Fruit fly (Drosophila melanogaster) whole organism, embryonic: ENCODE measurements around the gene EMC5.

Experiments used
- Asciz ChIP-seq: fragments of 200-800 bp; sonication (Bioruptor generic); optimal IDR thresholded peaks from 2 replicates; lab custom pipeline; 2017; ENCODE audit warnings: missing biosample characterization, mild to moderate bottlenecking, missing genetic modification characterization, missing genetic modification reagents
- Blimp-1 ChIP-seq: fragments of 200-800 bp; sonication (Bioruptor generic); optimal IDR thresholded peaks from 3 replicates; lab custom pipeline; 2018; ENCODE audit warnings: missing biosample characterization, missing genetic modification characterization, mild to moderate bottlenecking, moderate library complexity, missing genetic modification reagents
- CG10274 ChIP-seq: fragments of 200-800 bp; sonication (Bioruptor generic); optimal IDR thresholded peaks from 3 replicates; lab custom pipeline; 2017; ENCODE audit warnings: missing biosample characterization, mild to moderate bottlenecking, missing genetic modification characterization
- CG10366 ChIP-seq: fragments of 200-800 bp; sonication (Bioruptor generic); IDR thresholded peaks from 2 replicates; pipeline ENCODE4 v1.3.6; 2022; ENCODE audit warnings: missing biosample characterization, missing genetic modification characterization
- CG10654 ChIP-seq: fragments of 200-800 bp; sonication (Bioruptor generic); optimal IDR thresholded peaks from 2 replicates; lab custom pipeline; 2016; ENCODE audit warnings: missing biosample characterization, missing genetic modification characterization
- CG11504 ChIP-seq: fragments of 200-800 bp; sonication (Bioruptor generic); optimal IDR thresholded peaks from 3 replicates; lab custom pipeline; 2019; ENCODE audit warnings: missing biosample characterization, mild to moderate bottlenecking, missing genetic modification characterization, moderate library complexity
- CG12104 ChIP-seq: fragments of 200-800 bp; sonication (Bioruptor generic); optimal IDR thresholded peaks from 3 replicates; lab custom pipeline; 2016; ENCODE audit warnings: missing biosample characterization, missing genetic modification characterization
- CG12155 ChIP-seq: fragments of 200-800 bp; sonication (Bioruptor generic); optimal IDR thresholded peaks from 3 replicates; lab custom pipeline; 2016; ENCODE audit warnings: missing biosample characterization, missing genetic modification characterization
- CG12299 ChIP-seq: fragments of 200-800 bp; sonication (Bioruptor generic); optimal IDR thresholded peaks from 2 replicates; lab custom pipeline; 2018; ENCODE audit warnings: missing biosample characterization, mild to moderate bottlenecking, missing genetic modification characterization
- CG12391 ChIP-seq: fragments of 200-800 bp; sonication (Bioruptor generic); optimal IDR thresholded peaks from 3 replicates; lab custom pipeline; 2018; ENCODE audit warnings: missing biosample characterization, mild to moderate bottlenecking, missing genetic modification characterization, moderate library complexity
- CG12942 ChIP-seq: fragments of 200-800 bp; sonication (Bioruptor generic); optimal IDR thresholded peaks from 3 replicates; lab custom pipeline; 2016; ENCODE audit warnings: missing biosample characterization, missing genetic modification characterization
- CG15011 ChIP-seq: fragments of 200-800 bp; sonication (Bioruptor generic); optimal IDR thresholded peaks from 3 replicates; lab custom pipeline; 2018; ENCODE audit warnings: missing biosample characterization, mild to moderate bottlenecking, missing genetic modification characterization
- CG17361 ChIP-seq: fragments of 200-800 bp; sonication (Bioruptor generic); IDR thresholded peaks from 3 replicates; pipeline ENCODE4 v1.3.6; 2022; ENCODE audit warnings: missing biosample characterization, missing genetic modification characterization
- CG17912 ChIP-seq: fragments of 200-800 bp; sonication (Bioruptor generic); optimal IDR thresholded peaks from 2 replicates; lab custom pipeline; 2018; ENCODE audit warnings: missing biosample characterization, mild to moderate bottlenecking, missing genetic modification characterization
- CG18476 ChIP-seq: fragments of 200-800 bp; sonication (Bioruptor generic); optimal IDR thresholded peaks from 2 replicates; lab custom pipeline; 2016; ENCODE audit warnings: missing biosample characterization, mild to moderate bottlenecking, missing genetic modification characterization
- CG2875 ChIP-seq: fragments of 200-800 bp; sonication (Bioruptor generic); optimal IDR thresholded peaks from 2 replicates; lab custom pipeline; 2017; ENCODE audit warnings: missing biosample characterization, mild to moderate bottlenecking, missing genetic modification characterization, missing genetic modification reagents
- CG32767 ChIP-seq: fragments of 200-800 bp; sonication (Bioruptor generic); IDR thresholded peaks from 2 replicates; pipeline ENCODE4 v1.3.6; 2022; ENCODE audit warnings: missing biosample characterization, missing genetic modification characterization
- CG3281 ChIP-seq: fragments of 200-800 bp; sonication (Bioruptor generic); optimal IDR thresholded peaks from 3 replicates; lab custom pipeline; 2017; ENCODE audit warnings: missing biosample characterization, mild to moderate bottlenecking, missing genetic modification characterization
- CG3407 ChIP-seq: fragments of 200-800 bp; sonication (Bioruptor generic); optimal IDR thresholded peaks from 2 replicates; lab custom pipeline; 2018; ENCODE audit warnings: missing biosample characterization, mild to moderate bottlenecking, missing genetic modification characterization
- CG34224 ChIP-seq: fragments of 200-800 bp; sonication (Bioruptor generic); IDR thresholded peaks from 3 replicates; pipeline ENCODE4 v1.3.6; 2022; ENCODE audit warnings: missing biosample characterization, missing genetic modification characterization; ENCODE audit not compliant: partially characterized antibody
- CG5245 ChIP-seq: fragments of 200-800 bp; sonication (Bioruptor generic); optimal IDR thresholded peaks from 3 replicates; lab custom pipeline; 2016; ENCODE audit warnings: missing biosample characterization, missing genetic modification characterization
- CG6654 ChIP-seq: fragments of 200-800 bp; sonication (Bioruptor generic); optimal IDR thresholded peaks from 2 replicates; lab custom pipeline; 2017; ENCODE audit warnings: missing biosample characterization, mild to moderate bottlenecking, missing genetic modification characterization
- CG8290 ChIP-seq, 3 experiments: fragments of 200-800 bp; sonication (Bioruptor generic); optimal IDR thresholded peaks; 2 replicates each; lab custom pipeline; 2016 to 2019; ENCODE audit warnings: missing biosample characterization in 3 of 3, missing genetic modification characterization in 3 of 3, mild to moderate bottlenecking in 2 of 3, moderate library complexity in 1 of 3
- CG9609 ChIP-seq: fragments of 200-800 bp; sonication (Bioruptor generic); optimal IDR thresholded peaks from 3 replicates; lab custom pipeline; 2016; ENCODE audit warnings: missing biosample characterization, missing genetic modification characterization
- D19A ChIP-seq: fragments of 200-800 bp; optimal IDR thresholded peaks from 3 replicates; lab custom pipeline; 2019; ENCODE audit warnings: missing biosample characterization, mild to moderate bottlenecking, missing genetic modification characterization, moderate library complexity
- E2f1 ChIP-seq: fragments of 200-800 bp; sonication (Bioruptor generic); IDR thresholded peaks from 2 replicates; pipeline ENCODE4 v1.3.6; 2022; ENCODE audit warnings: missing biosample characterization, missing genetic modification characterization
- Fer1 ChIP-seq: fragments of 200-800 bp; sonication (Bioruptor generic); optimal IDR thresholded peaks from 2 replicates; lab custom pipeline; 2017; ENCODE audit warnings: missing biosample characterization, mild to moderate bottlenecking, missing genetic modification characterization
- HmgZ ChIP-seq: fragments of 200-800 bp; sonication (Bioruptor generic); optimal IDR thresholded peaks from 2 replicates; lab custom pipeline; 2018; ENCODE audit warnings: missing biosample characterization, mild to moderate bottlenecking, missing genetic modification characterization
- Nf-YC ChIP-seq: fragments of 200-800 bp; optimal IDR thresholded peaks from 3 replicates; lab custom pipeline; 2019; ENCODE audit warnings: missing biosample characterization, mild to moderate bottlenecking, missing genetic modification characterization, moderate library complexity
- Sox100B ChIP-seq: fragments of 200-800 bp; sonication (Bioruptor generic); optimal IDR thresholded peaks from 3 replicates; lab custom pipeline; 2018; ENCODE audit warnings: missing biosample characterization, mild to moderate bottlenecking, missing genetic modification characterization
- ase ChIP-seq: fragments of 200-800 bp; sonication (Bioruptor generic); IDR thresholded peaks from 3 replicates; pipeline ENCODE4 v1.3.6; 2022; ENCODE audit warnings: missing biosample characterization, missing genetic modification characterization
- bab2 ChIP-seq: fragments of 200-800 bp; sonication (Bioruptor generic); optimal IDR thresholded peaks from 2 replicates; lab custom pipeline; 2016; ENCODE audit warnings: missing biosample characterization, missing genetic modification characterization
- cad ChIP-seq: fragments of >200 bp; optimal IDR thresholded peaks from 2 replicates; lab custom pipeline; 2017; ENCODE audit warnings: missing biosample characterization, missing genetic modification characterization
- chif ChIP-seq, 2 experiments: fragments of 200-800 bp; sonication (Bioruptor generic); optimal IDR thresholded peaks; 3 replicates each; lab custom pipeline; 2016; ENCODE audit warnings: missing biosample characterization in 2 of 2, missing genetic modification characterization in 2 of 2
- dpn ChIP-seq, 2 experiments: fragments of 200-800 bp; sonication (Bioruptor generic); optimal IDR thresholded peaks; 3 replicates each; lab custom pipeline; 2016; ENCODE audit warnings: missing biosample characterization in 2 of 2, missing genetic modification characterization in 2 of 2
- esg ChIP-seq: fragments of 200-800 bp; sonication (Bioruptor generic); conservative IDR thresholded peaks from 2 replicates; pipeline ENCODE4 v1.3.6; 2022; ENCODE audit warnings: missing biosample characterization, missing genetic modification characterization
- exex ChIP-seq: fragments of 200-800 bp; sonication (Bioruptor generic); optimal IDR thresholded peaks from 4 replicates; lab custom pipeline; 2018; ENCODE audit warnings: missing biosample characterization, mild to moderate bottlenecking, missing genetic modification characterization, moderate library complexity
- fd3F ChIP-seq: fragments of 200-800 bp; sonication (Bioruptor generic); optimal IDR thresholded peaks from 2 replicates; lab custom pipeline; 2018; ENCODE audit warnings: missing biosample characterization, mild to moderate bottlenecking, missing genetic modification characterization, moderate library complexity
- gro ChIP-seq: fragments of 200-800 bp; sonication (Bioruptor generic); optimal IDR thresholded peaks from 2 replicates; lab custom pipeline; 2016; ENCODE audit warnings: missing biosample characterization, missing genetic modification characterization
- jigr1 ChIP-seq: fragments of 200-800 bp; sonication (Bioruptor generic); IDR thresholded peaks from 3 replicates; pipeline ENCODE4 v1.3.6; 2022; ENCODE audit warnings: missing biosample characterization, missing genetic modification characterization
- nmo ChIP-seq: fragments of 200-800 bp; sonication (Bioruptor generic); optimal IDR thresholded peaks from 2 replicates; lab custom pipeline; 2018; ENCODE audit warnings: missing biosample characterization, mild to moderate bottlenecking, missing genetic modification characterization, moderate library complexity
- schlank ChIP-seq: fragments of 200-800 bp; sonication (Bioruptor generic); optimal IDR thresholded peaks from 2 replicates; lab custom pipeline; 2018; ENCODE audit warnings: missing biosample characterization, mild to moderate bottlenecking, missing genetic modification characterization
- sqz ChIP-seq: fragments of 200-800 bp; sonication (Bioruptor generic); optimal IDR thresholded peaks from 3 replicates; lab custom pipeline; 2018; ENCODE audit warnings: missing biosample characterization, mild to moderate bottlenecking, missing genetic modification characterization
- stc ChIP-seq: fragments of 200-800 bp; sonication (Bioruptor generic); IDR thresholded peaks from 2 replicates; pipeline ENCODE4 v1.3.6; 2022; ENCODE audit warnings: missing biosample characterization, missing genetic modification characterization
- tgo ChIP-seq: fragments of 200-800 bp; sonication (Bioruptor generic); IDR thresholded peaks from 3 replicates; pipeline ENCODE4 v1.3.6; 2022; ENCODE audit warnings: missing biosample characterization, missing genetic modification characterization
- trem ChIP-seq: fragments of 200-800 bp; optimal IDR thresholded peaks from 3 replicates; lab custom pipeline; 2019; ENCODE audit warnings: missing biosample characterization, mild to moderate bottlenecking, missing genetic modification characterization, moderate library complexity
- ttk ChIP-seq: fragments of 200-800 bp; sonication (Bioruptor generic); IDR thresholded peaks from 2 replicates; pipeline ENCODE4 v2.1.2; 2022; ENCODE audit warnings: missing biosample characterization, missing genetic modification characterization
- twi ChIP-seq: fragments of 200-800 bp; optimal IDR thresholded peaks from 2 replicates; lab custom pipeline; 2019; ENCODE audit warnings: missing biosample characterization, mild to moderate bottlenecking, missing genetic modification characterization, moderate library complexity

EMC5 gene

DNA sequence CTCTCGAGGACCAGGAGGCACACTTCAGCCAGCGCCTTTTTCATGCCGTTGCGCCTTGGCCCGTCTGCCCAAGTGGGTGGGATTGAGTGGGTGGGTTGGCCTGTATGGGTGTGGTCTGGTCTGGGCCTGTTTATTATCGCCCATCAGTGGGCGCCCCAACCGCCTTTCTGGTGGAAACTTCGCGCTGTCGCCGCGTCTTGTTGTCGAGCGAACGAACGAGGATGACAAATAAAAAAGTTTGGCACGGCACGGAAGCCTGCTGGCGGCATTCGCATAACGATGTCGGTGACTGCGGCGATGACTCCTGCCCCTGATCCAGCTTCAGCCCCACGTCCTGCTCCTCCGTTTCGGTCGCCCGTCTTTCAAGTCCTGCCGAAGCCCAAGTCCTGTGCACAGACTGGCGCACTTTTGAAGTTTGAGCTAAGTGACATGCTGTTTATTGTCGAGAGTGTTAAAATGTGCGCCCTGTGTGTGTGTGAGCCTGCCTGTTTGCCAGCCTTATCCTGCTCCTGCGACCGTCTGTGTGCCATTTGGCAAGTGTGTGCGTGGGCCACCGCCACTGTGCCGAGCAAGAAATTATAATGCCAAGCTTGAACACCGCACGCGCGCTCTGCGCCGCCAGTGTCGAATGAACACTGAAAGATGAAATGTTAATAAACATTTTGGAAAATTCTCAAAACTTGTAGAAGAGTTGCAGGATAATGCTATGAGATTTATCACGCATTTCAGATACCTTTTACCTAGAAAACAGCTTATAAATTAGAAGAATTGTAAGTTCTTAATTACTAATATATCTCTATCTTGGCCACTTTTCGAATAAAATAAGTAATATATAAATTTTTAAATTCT is 26.7 kb downstream of the EMC5 start (continued):
- TF ChIP-seq CG9609, result no peak
- peak; percentile 17 for TF ChIP-seq CG3407 (GFP tag; lab: Kevin White, UChicago)
- TF ChIP-seq cad (GFP tag; lab: Kevin White, UChicago), result no peak
- TF ChIP-seq sqz (GFP tag; lab: Kevin White, UChicago), result peak; percentile 58
- peak; percentile 65 for TF ChIP-seq fd3F (GFP tag; lab: Kevin White, UChicago)
- peak; percentile 60 for TF ChIP-seq ttk (GFP tag; lab: Robert Waterston, UW)
- peak; percentile 70 for TF ChIP-seq Blimp-1 (GFP tag; lab: Kevin White, UChicago)
- TF ChIP-seq Nf-YC (tag; lab: Kevin White, UChicago), result peak; percentile 76
- TF ChIP-seq CG10274 (GFP tag; lab: Kevin White, UChicago), result peak; percentile 15
- TF ChIP-seq Sox100B, result peak; percentile 82
- TF ChIP-seq CG17361, result peak; percentile 80; the same call in 2 of the 3 replicates
- peak; percentile 61; the same call in 1 of the 2 replicates for TF ChIP-seq CG32767 (GFP tag; lab: Robert Waterston, UW)
- TF ChIP-seq ase (GFP tag; lab: Robert Waterston, UW), result no peak
- no peak for TF ChIP-seq jigr1 (GFP tag; lab: Robert Waterston, UW)
- TF ChIP-seq CG12104, result peak; percentile 49
- peak; percentile 15 for TF ChIP-seq CG12942 (GFP tag; lab: Kevin White, UChicago)
- TF ChIP-seq esg (GFP tag; lab: Robert Waterston, UW), result peak; percentile 41; the same call in 1 of the 2 replicates
- TF ChIP-seq CG10654, result peak; percentile 11
- peak; percentile 15 for TF ChIP-seq CG17912
- peak; percentile 54 for TF ChIP-seq stc (GFP tag; lab: Robert Waterston, UW)
- no peak for TF ChIP-seq CG8290 (GFP tag; optimal IDR thresholded peaks at IDR 0.05; lab: Kevin White, UChicago)
- TF ChIP-seq CG8290 (tag; optimal IDR thresholded peaks at IDR 0.05; lab: Kevin White, UChicago), result peak in 1 of 2 experiments; percentile 25
- peak; percentile 39 for TF ChIP-seq twi
- peak; percentile 28 for TF ChIP-seq CG2875 (GFP tag; lab: Kevin White, UChicago)
- TF ChIP-seq E2f1 (GFP tag; lab: Robert Waterston, UW), result peak; percentile 47
- TF ChIP-seq CG11504 (tag; lab: Kevin White, UChicago), result peak; percentile 86
- peak; percentile 45 for TF ChIP-seq exex (tag; lab: Kevin White, UChicago)
- peak; percentile 78 for TF ChIP-seq nmo (GFP tag; lab: Kevin White, UChicago)
- TF ChIP-seq Asciz (GFP tag; lab: Kevin White, UChicago), result peak; percentile 70
- peak; percentile 46; the same call in 1 of the 2 replicates for TF ChIP-seq CG10366 (GFP tag; lab: Robert Waterston, UW)
- peak; percentile 62 for TF ChIP-seq CG15011 (GFP tag; lab: Kevin White, UChicago)
- TF ChIP-seq schlank (tag; lab: Kevin White, UChicago), result peak; percentile 24
- TF ChIP-seq gro, result no peak
- peak in 1 of 2 experiments; percentile 8 for TF ChIP-seq chif (GFP tag; optimal IDR thresholded peaks at IDR 0.05; lab: Kevin White, UChicago)
- no peak for TF ChIP-seq CG34224 (GFP tag; lab: Robert Waterston, UW)
- peak; percentile 91 for TF ChIP-seq Fer1
- TF ChIP-seq bab2, result peak; percentile 49
- peak; percentile 48; the same call in 1 of the 3 replicates for TF ChIP-seq tgo (GFP tag; lab: Robert Waterston, UW)
- peak; percentile 46 for TF ChIP-seq HmgZ (tag; lab: Kevin White, UChicago)
- peak; percentile 75 for TF ChIP-seq CG12391 (tag; lab: Kevin White, UChicago)
- TF ChIP-seq dpn (GFP tag; optimal IDR thresholded peaks at IDR 0.05; lab: Kevin White, UChicago), result peak; percentile 29 to 37
- TF ChIP-seq CG18476 (GFP tag; lab: Kevin White, UChicago), result peak; percentile 61
- TF ChIP-seq D19A, result peak; percentile 69
- peak; percentile 74 for TF ChIP-seq CG12299
- peak; percentile 39 for TF ChIP-seq CG5245 (GFP tag; lab: Kevin White, UChicago)
- no peak for TF ChIP-seq CG6654 (GFP tag; lab: Kevin White, UChicago)
- peak; percentile 87 for TF ChIP-seq CG3281 (GFP tag; lab: Kevin White, UChicago)
- peak; percentile 7 for TF ChIP-seq trem (tag; lab: Kevin White, UChicago)
- peak; percentile 18 for TF ChIP-seq CG12155 (GFP tag; lab: Kevin White, UChicago)
